Fruit fly (Drosophila melanogaster): ENCODE results near the gene bip1.

Gene bip1

DNA sequence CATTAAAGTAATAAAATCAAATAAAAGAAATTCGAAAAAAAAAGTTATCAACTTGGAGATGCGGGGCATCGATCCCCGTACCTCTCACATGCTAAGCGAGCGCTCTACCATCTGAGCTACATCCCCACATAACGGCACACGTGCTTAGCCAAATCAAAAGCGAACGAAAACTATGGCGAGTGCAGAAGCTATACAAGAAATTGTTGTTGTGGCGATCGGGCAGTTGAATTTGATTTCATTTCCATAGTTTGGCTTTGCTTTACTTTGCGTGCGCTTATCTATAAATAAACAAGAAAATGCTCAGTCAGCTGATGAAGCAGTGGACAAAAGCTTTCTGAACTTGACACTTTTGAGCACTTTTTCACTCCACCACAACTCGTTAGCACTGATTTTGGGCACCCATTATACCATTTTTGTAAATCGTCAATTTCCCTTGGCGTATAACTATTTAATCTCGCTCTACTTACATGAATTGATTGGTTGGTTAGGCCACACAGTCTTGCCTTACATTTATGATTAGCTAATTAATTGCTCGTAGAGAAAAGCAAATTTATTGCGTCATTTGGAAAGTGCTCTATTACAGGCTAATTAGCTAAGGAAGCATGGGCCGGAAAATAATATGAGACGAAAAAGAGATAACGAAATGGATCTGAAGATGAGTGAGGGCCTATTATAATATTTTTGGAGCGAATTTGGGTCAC, 29.9 kb downstream of the bip1 start (continued):
- TF ChIP-seq dimm (GFP tag; IDR thresholded peaks at IDR 0.05) (no peak), TFAM (GFP tag; optimal IDR thresholded peaks at IDR 0.05) (no peak), CG32767 (GFP tag; IDR thresholded peaks at IDR 0.05) (no peak), CG9437 (GFP tag; optimal IDR thresholded peaks at IDR 0.05) (no peak), Fer1 (GFP tag; optimal IDR thresholded peaks at IDR 0.05) (peak; percentile 36), unpg (GFP tag; optimal IDR thresholded peaks at IDR 0.05) (no peak), Ravus (GFP tag; IDR thresholded peaks at IDR 0.05) (no peak), da (GFP tag; optimal IDR thresholded peaks at IDR 0.05) (no peak), ac (GFP tag; optimal IDR thresholded peaks at IDR 0.05) (no peak), Atf6 (GFP tag; IDR thresholded peaks at IDR 0.05) (0 out of 2 replicates have a peak, but pooled peaks have one; percentile 29), Atf3 (GFP tag; optimal IDR thresholded peaks at IDR 0.05) (no peak), Scr (GFP tag; IDR thresholded peaks at IDR 0.05; ENCODE audit: partially characterized antibody) (peak; percentile 57; the same call in 1 of the 2 replicates), CG1603 (tag; optimal IDR thresholded peaks at IDR 0.05) (no peak), sqz (GFP tag; optimal IDR thresholded peaks at IDR 0.05) (no peak), pum (GFP tag; optimal IDR thresholded peaks at IDR 0.05) (no peak), CG13287 (GFP tag; IDR thresholded peaks at IDR 0.05; ENCODE audit: partially characterized antibody) (peak; percentile 56; the same call in 1 of the 2 replicates), ewg (GFP tag; optimal IDR thresholded peaks at IDR 0.05) (no peak), CG8281 (tag; optimal IDR thresholded peaks at IDR 0.05) (no peak), Hr3 (GFP tag; optimal IDR thresholded peaks at IDR 0.05) (no peak), CG6813 (GFP tag; optimal IDR thresholded peaks at IDR 0.05) (no peak), CG9215 (GFP tag; IDR thresholded peaks at IDR 0.05) (no peak), onecut (GFP tag; IDR thresholded peaks at IDR 0.05) (no peak), CG30431 (GFP tag; optimal IDR thresholded peaks at IDR 0.05) (no peak), stwl (tag; optimal IDR thresholded peaks at IDR 0.05) (no peak), Jarid2 (GFP tag; optimal IDR thresholded peaks at IDR 0.05) (no peak), CG3995 (GFP tag; optimal IDR thresholded peaks at IDR 0.05) (no peak), CG17612 (GFP tag; IDR thresholded peaks at IDR 0.05) (no peak), Atf-2 (GFP tag; optimal IDR thresholded peaks at IDR 0.05) (no peak), CG2129 (GFP tag; IDR thresholded peaks at IDR 0.05; ENCODE audit: partially characterized antibody) (no peak), shn (GFP tag; optimal IDR thresholded peaks at IDR 0.05) (no peak), CG17829 (tag; optimal IDR thresholded peaks at IDR 0.05) (no peak), ara (GFP tag; IDR thresholded peaks at IDR 0.05) (no peak), gcm2 (GFP tag; optimal IDR thresholded peaks at IDR 0.05) (no peak), CG8089 (GFP tag; optimal IDR thresholded peaks at IDR 0.05) (no peak), CG12391 (tag; optimal IDR thresholded peaks at IDR 0.05) (no peak), CG8478 (optimal IDR thresholded peaks at IDR 0.05) (no peak), Dll (GFP tag; IDR thresholded peaks at IDR 0.05; ENCODE audit: partially characterized antibody) (0 out of 4 replicates have a peak, but pooled peaks have one; percentile 15), zen (tag; optimal IDR thresholded peaks at IDR 0.05) (no peak), Xrp1 (GFP tag; IDR thresholded peaks at IDR 0.05) (0 out of 2 replicates have a peak, but pooled peaks have one; percentile 11), run (tag; optimal IDR thresholded peaks at IDR 0.05) (no peak), aop (GFP tag; IDR thresholded peaks at IDR 0.05) (no peak), tup (GFP tag; optimal IDR thresholded peaks at IDR 0.05) (no peak), CG1792 (GFP tag; optimal IDR thresholded peaks at IDR 0.05) (no peak), Mrtf (GFP tag; IDR thresholded peaks at IDR 0.05) (no peak), CG10979 (tag; optimal IDR thresholded peaks at IDR 0.05) (no peak), CG10543 (GFP tag; optimal IDR thresholded peaks at IDR 0.05) (no peak), nerfin-2 (GFP tag; IDR thresholded peaks at IDR 0.05; ENCODE audit: partially characterized antibody) (peak; percentile 60; the same call in 1 of the 2 replicates), gro (GFP tag; optimal IDR thresholded peaks at IDR 0.05) (no peak), HLH3B (GFP tag; IDR thresholded peaks at IDR 0.05) (no peak), Dek (tag; optimal IDR thresholded peaks at IDR 0.05) (no peak)
